Fruit fly (Drosophila melanogaster) whole organism, adult: ENCODE results near the gene CG7810.

ENCODE experiments used
- CG14711 ChIP-seq: fragments of 200-800 bp; sonication (Bioruptor generic); optimal IDR thresholded peaks from 2 replicates; lab custom pipeline; 2018; ENCODE audit warnings: missing biosample characterization, mild to moderate bottlenecking, missing genetic modification characterization, moderate library complexity
- CG5204 ChIP-seq: fragments of 200-800 bp; sonication (Bioruptor generic); optimal IDR thresholded peaks from 2 replicates; lab custom pipeline; 2016; ENCODE audit warnings: missing biosample characterization, missing genetic modification characterization
- CG7045 ChIP-seq: fragments of 200-800 bp; sonication (Bioruptor generic); optimal IDR thresholded peaks from 2 replicates; lab custom pipeline; 2017; ENCODE audit warnings: missing biosample characterization, mild to moderate bottlenecking, missing genetic modification characterization
- Hr96 ChIP-seq: fragments of 200-800 bp; sonication (Bioruptor generic); optimal IDR thresholded peaks from 2 replicates; lab custom pipeline; 2016; ENCODE audit warnings: missing biosample characterization, missing genetic modification characterization
- Mnt ChIP-seq: fragments of 200-800 bp; sonication (Bioruptor generic); optimal IDR thresholded peaks from 2 replicates; lab custom pipeline; 2016; ENCODE audit warnings: missing biosample characterization, mild to moderate bottlenecking, missing genetic modification characterization
- kay ChIP-seq: fragments of 200-800 bp; sonication (Bioruptor generic); peaks from one replicate; lab custom pipeline; 2016; ENCODE audit warnings: missing biosample characterization, missing genetic modification characterization, borderline replicate concordance

dm6 chr2L:8305409-8305808, 5.6 kb downstream of the CG7810 start, which contains the start of gene CG7840:
- TF ChIP-seq CG5204 (GFP tag; lab: Kevin White, UChicago): no peak
- no peak for TF ChIP-seq Mnt
- TF ChIP-seq CG7045 (GFP tag; lab: Kevin White, UChicago): no peak
- TF ChIP-seq kay: no peak
- TF ChIP-seq CG14711 (tag; lab: Kevin White, UChicago): no peak
- TF ChIP-seq Hr96 (GFP tag; lab: Kevin White, UChicago): no peak
